Worm (Caenorhabditis elegans): Measurements from ENCODE around the gene pes-8.

DNA sequence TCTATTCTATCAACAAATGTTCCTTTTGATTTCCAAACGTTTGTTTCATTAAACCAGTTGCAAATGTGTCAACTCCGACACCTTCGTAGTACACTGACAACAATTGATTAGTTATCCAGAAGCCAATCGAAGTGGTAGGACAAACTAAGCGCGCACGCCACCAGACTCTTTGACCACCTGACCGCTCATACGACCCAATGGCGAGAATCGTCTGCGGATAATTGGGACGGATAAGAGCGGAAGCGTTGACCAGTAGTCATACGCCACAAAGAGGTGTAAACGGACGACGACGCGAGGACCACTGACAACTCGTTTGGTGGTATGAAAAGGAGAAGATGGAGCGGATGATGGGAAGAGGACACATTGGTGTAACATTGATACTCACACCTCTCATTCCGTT lies 48.8 kb downstream of the pes-8 start:
- TF ChIP-seq ama-1 (optimal IDR thresholded peaks at IDR 0.05) (no peak), unc-62 (GFP tag; optimal IDR thresholded peaks at IDR 0.05) (no peak), lin-13 (GFP tag; optimal IDR thresholded peaks at IDR 0.05) (no peak), lin-14 (GFP tag; optimal IDR thresholded peaks at IDR 0.05) (no peak)

All from whole organism, L1 larva.